Worm (Caenorhabditis elegans) whole organism, L4 larva: Measurements from ENCODE around the gene lgc-6.

Experiments used
- F49E8.2 ChIP-seq: sonication (generic microtip); optimal IDR thresholded peaks from 2 replicates; lab custom pipeline; 2016; ENCODE audit warnings: missing compliant biosample characterization, mild to moderate bottlenecking, missing genetic modification characterization, borderline replicate concordance
- R02D3.7 ChIP-seq: fragments of 150-350 bp; sonication (generic microtip); optimal IDR thresholded peaks from 3 replicates; lab custom pipeline; 2014; ENCODE audit warnings: missing biosample characterization, missing genetic modification characterization
- T26A8.4 ChIP-seq: fragments of 200-800 bp; sonication (Bioruptor generic); IDR thresholded peaks from 2 replicates; pipeline ENCODE4 v1.3.6; 2022; ENCODE audit warnings: missing genetic modification characterization, missing compliant biosample characterization
- Y48G9A.11 ChIP-seq: fragments of 200-800 bp; sonication (Bioruptor generic); IDR thresholded peaks from 2 replicates; pipeline ENCODE4 v1.3.6; 2022; ENCODE audit warnings: missing genetic modification reagents, missing genetic modification characterization, missing compliant biosample characterization
- Y5F2A.4 ChIP-seq: fragments of 200-800 bp; sonication (Bioruptor generic); optimal IDR thresholded peaks from 2 replicates; lab custom pipeline; 2018; ENCODE audit warnings: mild to moderate bottlenecking, missing genetic modification characterization, missing compliant biosample characterization
- ZK337.2 ChIP-seq: fragments of 200-800 bp; sonication (Bioruptor generic); IDR thresholded peaks from 2 replicates; pipeline ENCODE4 v1.3.6; 2022; ENCODE audit warnings: missing genetic modification reagents, missing genetic modification characterization, missing compliant biosample characterization
- ZK546.5 ChIP-seq, 2 experiments: sonication (generic microtip); optimal IDR thresholded peaks; 2 replicates each; lab custom pipeline; 2017; ENCODE audit warnings: missing biosample characterization in 2 of 2, missing genetic modification characterization in 2 of 2
- aha-1 ChIP-seq: fragments of 150-350 bp; peaks from one replicate; lab custom pipeline; 2014; ENCODE audit warnings: missing biosample characterization, missing genetic modification characterization
- ama-1 ChIP-seq: fragments of 150-350 bp; optimal IDR thresholded peaks from 2 replicates; lab custom pipeline; 2014; ENCODE audit warnings: inconsistent platforms, mixed read lengths
- arid-1 ChIP-seq: fragments of 200-800 bp; sonication (Bioruptor generic); conservative IDR thresholded peaks from 2 replicates; pipeline ENCODE4 v1.3.6; 2022; ENCODE audit warnings: missing genetic modification reagents, missing genetic modification characterization, missing compliant biosample characterization
- ces-1 ChIP-seq: fragments of 150-350 bp; sonication (generic microtip); optimal IDR thresholded peaks from 4 replicates; lab custom pipeline; 2014; ENCODE audit warnings: missing biosample characterization, missing genetic modification reagents, missing genetic modification characterization
- cey-2 ChIP-seq: sonication (generic microtip); optimal IDR thresholded peaks from 3 replicates; lab custom pipeline; 2017; ENCODE audit warnings: missing genetic modification characterization, mild to moderate bottlenecking, missing compliant biosample characterization, antibody characterized with exemption, borderline replicate concordance; ENCODE audit not compliant: insufficient read depth
- daf-16 ChIP-seq, 3 experiments: sonication (generic microtip); optimal IDR thresholded peaks; 2 replicates each; lab custom pipeline; 2016 to 2017; ENCODE audit warnings: missing genetic modification characterization in 3 of 3, missing genetic modification reagents in 3 of 3, mild to moderate bottlenecking in 2 of 3, missing compliant biosample characterization in 2 of 3, missing biosample characterization in 1 of 3, moderate library complexity in 1 of 3
- dmd-6 ChIP-seq: fragments of 200-800 bp; sonication (Bioruptor generic); IDR thresholded peaks from 2 replicates; pipeline ENCODE4 v1.3.6; 2022; ENCODE audit warnings: missing genetic modification reagents, missing genetic modification characterization, missing compliant biosample characterization
- dmd-8 ChIP-seq: fragments of 200-800 bp; sonication (Bioruptor generic); IDR thresholded peaks from 2 replicates; pipeline ENCODE4 v1.3.6; 2022; ENCODE audit warnings: missing genetic modification characterization, missing compliant biosample characterization
- dpl-1 ChIP-seq: fragments of 150-350 bp; optimal IDR thresholded peaks from 2 replicates; lab custom pipeline; 2014; ENCODE audit warnings: missing biosample characterization, missing genetic modification reagents, missing genetic modification characterization
- duxl-1 ChIP-seq: sonication (generic microtip); optimal IDR thresholded peaks from 2 replicates; lab custom pipeline; 2016; ENCODE audit warnings: mild to moderate bottlenecking, missing genetic modification characterization, moderate library complexity, missing compliant biosample characterization; ENCODE audit not compliant: poor library complexity
- egl-27 ChIP-seq: sonication (generic microtip); optimal IDR thresholded peaks from 3 replicates; lab custom pipeline; 2017; ENCODE audit warnings: missing biosample characterization, missing genetic modification reagents, missing genetic modification characterization
- fkh-10 ChIP-seq: fragments of 150-350 bp; optimal IDR thresholded peaks from 2 replicates; lab custom pipeline; 2014; ENCODE audit warnings: missing biosample characterization, missing genetic modification reagents, missing genetic modification characterization
- hif-1 ChIP-seq, 2 experiments: sonication (generic microtip); optimal IDR thresholded peaks; 2 replicates each; lab custom pipeline; 2016 to 2017; ENCODE audit warnings: missing compliant biosample characterization in 2 of 2, missing genetic modification characterization in 2 of 2, missing genetic modification reagents in 2 of 2, missing genotype in 2 of 2, mild to moderate bottlenecking in 1 of 2
- lin-15B ChIP-seq: fragments of 150-350 bp; sonication (generic microtip); optimal IDR thresholded peaks from 3 replicates; lab custom pipeline; 2014; ENCODE audit warnings: missing biosample characterization, missing genetic modification characterization
- lin-38 ChIP-seq: fragments of 200-800 bp; sonication (Bioruptor generic); IDR thresholded peaks from 2 replicates; pipeline ENCODE4 v1.3.6; 2022; ENCODE audit warnings: missing genetic modification reagents, missing genetic modification characterization, missing compliant biosample characterization
- lsy-2 ChIP-seq, 2 experiments: fragments of 150-350 bp in 1 of 2; sonication (generic microtip) in 1 of 2; optimal IDR thresholded peaks; 2 replicates each; lab custom pipeline; 2014 to 2017; ENCODE audit warnings: missing biosample characterization in 2 of 2, missing genetic modification characterization in 2 of 2
- madf-5 ChIP-seq, 2 experiments: fragments of 200-800 bp; sonication (Bioruptor generic); IDR thresholded peaks; 2 replicates each; pipeline ENCODE4 v1.3.6; 2022; ENCODE audit warnings: missing compliant biosample characterization in 2 of 2, missing genetic modification characterization in 2 of 2
- madf-9 ChIP-seq: fragments of 200-800 bp; sonication (Bioruptor generic); conservative IDR thresholded peaks from 2 replicates; pipeline ENCODE4 v1.3.6; 2022; ENCODE audit warnings: missing genetic modification reagents, missing genetic modification characterization, missing compliant biosample characterization
- mdl-1 ChIP-seq, 2 experiments: fragments of 150-350 bp in 1 of 2; sonication (generic microtip) in 1 of 2; optimal IDR thresholded peaks; 2 replicates each; lab custom pipeline; 2014 to 2017; ENCODE audit warnings: missing biosample characterization in 2 of 2, missing genetic modification characterization in 2 of 2
- mep-1 ChIP-seq: fragments of 150-350 bp; sonication (generic microtip); optimal IDR thresholded peaks from 3 replicates; lab custom pipeline; 2014; ENCODE audit warnings: missing biosample characterization, missing genetic modification characterization
- mes-2 ChIP-seq: sonication (generic microtip); optimal IDR thresholded peaks from 2 replicates; lab custom pipeline; 2016; ENCODE audit warnings: missing genotype, mild to moderate bottlenecking, missing genetic modification characterization, missing compliant biosample characterization; ENCODE audit not compliant: poor library complexity, severe bottlenecking
- mxl-2 ChIP-seq: fragments of 200-800 bp; sonication (Bioruptor generic); conservative IDR thresholded peaks from 2 replicates; pipeline ENCODE4 v1.3.6; 2022; ENCODE audit warnings: missing genetic modification reagents, missing genetic modification characterization, missing compliant biosample characterization
- nhr-10 ChIP-seq: fragments of 150-350 bp; optimal IDR thresholded peaks from 2 replicates; lab custom pipeline; 2014; ENCODE audit warnings: missing biosample characterization, missing genetic modification characterization
- nhr-11 ChIP-seq: fragments of 150-350 bp; optimal IDR thresholded peaks from 2 replicates; lab custom pipeline; 2014; ENCODE audit warnings: missing biosample characterization, missing genetic modification characterization
- nhr-28 ChIP-seq: fragments of 150-350 bp; optimal IDR thresholded peaks from 2 replicates; lab custom pipeline; 2014; ENCODE audit warnings: missing biosample characterization, missing genetic modification characterization
- nhr-42 ChIP-seq: fragments of 200-800 bp; sonication (Bioruptor generic); IDR thresholded peaks from 2 replicates; pipeline ENCODE4 v1.3.6; 2022; ENCODE audit warnings: missing genetic modification characterization, missing compliant biosample characterization
- nhr-76 ChIP-seq: fragments of 150-350 bp; optimal IDR thresholded peaks from 2 replicates; lab custom pipeline; 2014; ENCODE audit warnings: missing biosample characterization, missing genetic modification characterization
- nhr-77 ChIP-seq: fragments of 150-350 bp; optimal IDR thresholded peaks from 2 replicates; lab custom pipeline; 2014; ENCODE audit warnings: missing biosample characterization, missing genetic modification characterization
- pha-4 ChIP-seq, 2 experiments: fragments of 150-350 bp in 1 of 2; fragments of 200-800 bp in 1 of 2; sonication (Bioruptor generic) in 1 of 2; IDR thresholded peaks in 1 of 2; optimal IDR thresholded peaks in 1 of 2; 2 replicates each; pipeline versions ENCODE4 v1.3.6 to Lab custom; 2014 to 2022; ENCODE audit warnings: missing genetic modification characterization in 2 of 2, missing genetic modification reagents in 2 of 2, missing biosample characterization in 1 of 2, missing compliant biosample characterization in 1 of 2
- set-16 ChIP-seq: fragments of 200-800 bp; sonication (Bioruptor generic); IDR thresholded peaks from 2 replicates; pipeline ENCODE4 v1.3.6; 2022; ENCODE audit warnings: missing genetic modification reagents, missing genetic modification characterization, missing compliant biosample characterization
- skn-1 ChIP-seq: fragments of 150-350 bp; optimal IDR thresholded peaks from 2 replicates; lab custom pipeline; 2014; ENCODE audit warnings: missing biosample characterization, missing genetic modification characterization
- snpc-4 ChIP-seq: fragments of 150-350 bp; optimal IDR thresholded peaks from 2 replicates; lab custom pipeline; 2014; ENCODE audit warnings: missing biosample characterization, missing genetic modification characterization
- spr-1 ChIP-seq: sonication (generic microtip); optimal IDR thresholded peaks from 2 replicates; lab custom pipeline; 2016; ENCODE audit warnings: mild to moderate bottlenecking, missing genetic modification characterization, missing compliant biosample characterization
- unc-62 ChIP-seq, 3 experiments: fragments of 150-350 bp in 1 of 3; sonication (generic microtip); optimal IDR thresholded peaks in 2 of 3; peaks in 1 of 3; 1 replicate in 1 of 3; 2 replicates in 2 of 3; lab custom pipeline; 2014 to 2017; ENCODE audit warnings: missing biosample characterization in 3 of 3, missing genetic modification characterization in 3 of 3, missing genetic modification reagents in 3 of 3, missing genotype in 1 of 3
- zag-1 ChIP-seq: fragments of 150-350 bp; optimal IDR thresholded peaks from 2 replicates; lab custom pipeline; 2014; ENCODE audit warnings: missing biosample characterization, missing genetic modification characterization
- ztf-11 ChIP-seq: fragments of 150-350 bp; optimal IDR thresholded peaks from 2 replicates; lab custom pipeline; 2014; ENCODE audit warnings: missing biosample characterization, missing genetic modification characterization
- ztf-7 ChIP-seq: fragments of 150-350 bp; optimal IDR thresholded peaks from 2 replicates; lab custom pipeline; 2014; ENCODE audit warnings: missing biosample characterization, missing genetic modification characterization

Gene lgc-6

DNA sequence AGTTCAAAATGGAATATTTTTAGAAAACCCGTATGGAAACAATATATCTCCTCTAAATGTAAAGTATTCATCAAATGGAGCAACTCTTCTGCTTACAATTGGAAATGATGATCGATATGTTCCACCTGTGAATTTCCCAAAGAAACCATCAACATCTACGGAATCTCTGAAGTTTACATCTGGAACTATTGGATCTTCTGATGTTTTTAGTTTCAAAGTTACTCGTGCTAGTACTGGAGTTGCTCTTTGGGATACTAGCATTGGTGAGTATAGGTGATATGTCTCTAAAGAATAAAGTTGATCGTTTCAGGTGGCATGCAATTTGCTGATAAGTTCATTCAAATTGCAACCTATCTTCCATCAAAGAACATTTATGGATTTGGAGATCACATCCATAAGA, 28.2 kb downstream of the lgc-6 start:
- no peak for TF ChIP-seq lsy-2 (tag; optimal IDR thresholded peaks at IDR 0.05; lab: Kevin White, UChicago)
- TF ChIP-seq aha-1 (tag; lab: Kevin White, UChicago) = peak; percentile 93
- TF ChIP-seq, all 104 proteins: peak for 1

- TF ChIP-seq daf-16 (GFP tag; optimal IDR thresholded peaks at IDR 0.05; lab: Kevin White, UChicago) (no peak), daf-16 (tag; optimal IDR thresholded peaks at IDR 0.05; lab: Kevin White, UChicago) (no peak), Y5F2A.4 (GFP tag; lab: Kevin White, UChicago) (no peak), snpc-4 (tag; lab: Kevin White, UChicago) (no peak)
Observed at ce11 chrIV:8369135-8369534, 29.4 kb downstream of the lgc-6 start, which contains the start of gene D2096.6. TSS of gene D2096.6 (minus strand) at chrIV:8369235.

DNA sequence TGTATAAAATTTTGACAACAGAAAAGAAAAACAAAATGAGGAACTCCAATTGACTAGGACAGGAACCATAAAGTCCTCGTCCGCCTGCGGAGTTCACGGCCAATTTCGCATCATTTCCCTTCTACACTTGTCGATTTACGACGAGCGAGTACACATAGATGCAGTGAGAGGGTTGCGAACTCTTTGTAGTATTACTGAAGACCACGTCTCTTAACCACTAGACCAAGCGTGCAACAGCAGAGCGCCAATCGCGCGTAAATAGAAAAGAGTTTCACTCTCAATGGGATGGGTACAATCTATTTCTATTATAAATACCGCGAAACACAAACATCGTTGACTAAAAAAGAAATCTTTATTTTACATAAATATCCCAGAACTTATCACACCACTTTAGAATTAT, 35.6 kb downstream of the lgc-6 start:
- TF ChIP-seq pha-4 (GFP tag; IDR thresholded peaks at IDR 0.05; lab: Robert Waterston, UW) (peak; percentile 89), pha-4 (tag; optimal IDR thresholded peaks at IDR 0.05; lab: Kevin White, UChicago) (peak; percentile 61), mxl-2 (GFP tag; lab: Robert Waterston, UW) (no peak), skn-1 (no peak), set-16 (no peak), dmd-8 (peak; percentile 67; the same call in 1 of the 2 replicates), ces-1 (GFP tag; lab: Kevin White, UChicago) (no peak), mep-1 (tag; lab: Kevin White, UChicago) (peak; percentile 87), nhr-11 (tag; lab: Kevin White, UChicago) (peak; percentile 57), nhr-28 (tag; lab: Kevin White, UChicago) (peak; percentile 65), nhr-77 (tag; lab: Kevin White, UChicago) (peak; percentile 48), lin-38 (GFP tag; lab: Robert Waterston, UW) (peak; percentile 79), madf-9 (GFP tag; lab: Robert Waterston, UW) (0 out of 2 replicates have a peak, but pooled peaks have one; percentile 53), T26A8.4 (GFP tag; lab: Robert Waterston, UW) (no peak; the same call in none of the 2 replicates), lin-15B (tag; lab: Kevin White, UChicago) (no peak), snpc-4 (tag; lab: Kevin White, UChicago) (no peak), spr-1 (tag; lab: Kevin White, UChicago) (peak; percentile 32), ama-1 (lab: Kevin White, UChicago) (peak; percentile 60), mes-2 (tag; lab: Kevin White, UChicago) (peak; percentile 89), madf-5 (GFP tag; IDR thresholded peaks at IDR 0.05; lab: Robert Waterston, UW) (peak; percentile 78 to 86; a peak in 3 of 4 replicates), duxl-1 (tag; lab: Kevin White, UChicago) (peak; percentile 65), arid-1 (GFP tag; lab: Robert Waterston, UW) (peak; percentile 82), hif-1 (tag; optimal IDR thresholded peaks at IDR 0.05; lab: Kevin White, UChicago) (peak in 1 of 2 experiments; percentile 62), dpl-1 (GFP tag; lab: Kevin White, UChicago) (peak; percentile 46), aha-1 (tag; lab: Kevin White, UChicago) (peak; percentile 96), cey-2 (no peak), daf-16 (GFP tag; optimal IDR thresholded peaks at IDR 0.05; lab: Kevin White, UChicago) (peak; percentile 42 to 88), daf-16 (tag; optimal IDR thresholded peaks at IDR 0.05; lab: Kevin White, UChicago) (peak; percentile 85), nhr-42 (GFP tag; lab: Robert Waterston, UW) (peak; percentile 76), R02D3.7 (tag; lab: Kevin White, UChicago) (peak; percentile 77), unc-62 (GFP tag; optimal IDR thresholded peaks at IDR 0.05 in 1 of 2; lab: Kevin White, UChicago) (no peak), unc-62 (tag; optimal IDR thresholded peaks at IDR 0.05; lab: Kevin White, UChicago) (no peak), fkh-10 (GFP tag; lab: Kevin White, UChicago) (no peak), nhr-76 (no peak), ZK337.2 (GFP tag; lab: Robert Waterston, UW) (peak; percentile 41; the same call in 1 of the 2 replicates), ztf-7 (tag; lab: Kevin White, UChicago) (peak; percentile 57), zag-1 (tag; lab: Kevin White, UChicago) (no peak), nhr-10 (tag; lab: Kevin White, UChicago) (no peak), dmd-6 (GFP tag; lab: Robert Waterston, UW) (peak; percentile 74), F49E8.2 (tag; lab: Kevin White, UChicago) (peak; percentile 53), mdl-1 (tag; optimal IDR thresholded peaks at IDR 0.05; lab: Kevin White, UChicago) (peak in 1 of 2 experiments; percentile 53), egl-27 (tag; lab: Kevin White, UChicago) (no peak), Y48G9A.11 (GFP tag; lab: Robert Waterston, UW) (peak; percentile 68), ZK546.5 (tag; optimal IDR thresholded peaks at IDR 0.05; lab: Kevin White, UChicago) (no peak), ztf-11 (tag; lab: Kevin White, UChicago) (no peak)
